Worm (Caenorhabditis elegans) whole organism, late embryonic: ENCODE data around the gene ugt-60.

Experiments used
- C08G9.2 ChIP-seq: sonication (generic microtip); optimal IDR thresholded peaks from 2 replicates; lab custom pipeline; 2016; ENCODE audit warnings: mild to moderate bottlenecking, missing genetic modification characterization, moderate library complexity, missing compliant biosample characterization
- F13H6.1 ChIP-seq: sonication (generic microtip); optimal IDR thresholded peaks from 2 replicates; lab custom pipeline; 2016; ENCODE audit warnings: missing genetic modification characterization, missing compliant biosample characterization
- K09A11.1 ChIP-seq: sonication (generic microtip); optimal IDR thresholded peaks from 2 replicates; lab custom pipeline; 2017; ENCODE audit warnings: antibody characterized with exemption, mild to moderate bottlenecking, missing genetic modification characterization, missing compliant biosample characterization; ENCODE audit not compliant: insufficient read depth
- T23F11.4 ChIP-seq: fragments of 200-800 bp; sonication (Bioruptor generic); optimal IDR thresholded peaks from 2 replicates; lab custom pipeline; 2018; ENCODE audit warnings: mild to moderate bottlenecking, missing genetic modification characterization, missing compliant biosample characterization
- ama-1 ChIP-seq: fragments of 150-350 bp; optimal IDR thresholded peaks from 2 replicates; lab custom pipeline; 2014
- ceh-14 ChIP-seq: sonication (generic microtip); optimal IDR thresholded peaks from 2 replicates; lab custom pipeline; 2016; ENCODE audit warnings: missing genotype, missing genetic modification characterization, missing compliant biosample characterization
- ceh-18 ChIP-seq: sonication (generic microtip); optimal IDR thresholded peaks from 2 replicates; lab custom pipeline; 2016; ENCODE audit warnings: missing genetic modification characterization, missing compliant biosample characterization
- ceh-19 ChIP-seq: fragments of 200-800 bp; sonication (Bioruptor generic); optimal IDR thresholded peaks from 2 replicates; lab custom pipeline; 2018; ENCODE audit warnings: mild to moderate bottlenecking, missing genetic modification characterization, missing compliant biosample characterization
- ceh-2 ChIP-seq: sonication (generic microtip); optimal IDR thresholded peaks from 2 replicates; lab custom pipeline; 2016; ENCODE audit warnings: missing genotype, missing genetic modification characterization, missing compliant biosample characterization
- ceh-30 ChIP-seq: fragments of 150-350 bp; optimal IDR thresholded peaks from 2 replicates; lab custom pipeline; 2014; ENCODE audit warnings: missing biosample characterization, missing genetic modification characterization
- ceh-48 ChIP-seq: sonication (generic microtip); optimal IDR thresholded peaks from 2 replicates; lab custom pipeline; 2016; ENCODE audit warnings: missing genetic modification characterization, inconsistent platforms, missing compliant biosample characterization
- ceh-6 ChIP-seq: fragments of 200-800 bp; sonication (Bioruptor generic); optimal IDR thresholded peaks from 2 replicates; lab custom pipeline; 2018; ENCODE audit warnings: mild to moderate bottlenecking, missing genetic modification characterization, missing compliant biosample characterization
- ceh-9 ChIP-seq: sonication (generic microtip); optimal IDR thresholded peaks from 2 replicates; lab custom pipeline; 2016; ENCODE audit warnings: mild to moderate bottlenecking, missing genetic modification characterization, inconsistent platforms, missing compliant biosample characterization
- che-1 ChIP-seq: sonication (generic microtip); optimal IDR thresholded peaks from 2 replicates; lab custom pipeline; 2016; ENCODE audit warnings: mild to moderate bottlenecking, missing genetic modification characterization, missing compliant biosample characterization
- dve-1 ChIP-seq: sonication (generic microtip); optimal IDR thresholded peaks from 2 replicates; lab custom pipeline; 2017; ENCODE audit warnings: antibody characterized with exemption, mild to moderate bottlenecking, missing genetic modification characterization, missing compliant biosample characterization
- elt-2 ChIP-seq: sonication (generic microtip); optimal IDR thresholded peaks from 2 replicates; lab custom pipeline; 2016; ENCODE audit warnings: missing genetic modification reagents, missing genetic modification characterization, missing compliant biosample characterization
- elt-4 ChIP-seq: sonication (generic microtip); optimal IDR thresholded peaks from 2 replicates; lab custom pipeline; 2016; ENCODE audit warnings: missing genetic modification characterization, missing compliant biosample characterization
- ets-4 ChIP-seq: sonication (generic microtip); optimal IDR thresholded peaks from 2 replicates; lab custom pipeline; 2016; ENCODE audit warnings: missing genetic modification characterization, missing compliant biosample characterization
- fkh-10 ChIP-seq: fragments of 150-350 bp; optimal IDR thresholded peaks from 2 replicates; lab custom pipeline; 2014; ENCODE audit warnings: missing biosample characterization, missing genetic modification reagents, missing genetic modification characterization
- hlh-15 ChIP-seq: sonication (generic microtip); optimal IDR thresholded peaks from 2 replicates; lab custom pipeline; 2016; ENCODE audit warnings: missing genetic modification characterization, missing compliant biosample characterization
- hlh-30 ChIP-seq: sonication (generic microtip); optimal IDR thresholded peaks from 2 replicates; lab custom pipeline; 2017; ENCODE audit warnings: antibody characterized with exemption, missing genetic modification characterization, missing compliant biosample characterization; ENCODE audit not compliant: insufficient read depth
- hlh-6 ChIP-seq: sonication (generic microtip); optimal IDR thresholded peaks from 2 replicates; lab custom pipeline; 2016; ENCODE audit warnings: missing genotype, missing genetic modification characterization, missing compliant biosample characterization
- hlh-8 ChIP-seq: sonication (generic microtip); optimal IDR thresholded peaks from 2 replicates; lab custom pipeline; 2016; ENCODE audit warnings: missing genotype, missing genetic modification characterization, missing compliant biosample characterization
- madf-2 ChIP-seq: sonication (generic microtip); optimal IDR thresholded peaks from 2 replicates; lab custom pipeline; 2017; ENCODE audit warnings: missing genetic modification characterization, missing compliant biosample characterization
- mec-3 ChIP-seq: sonication (generic microtip); optimal IDR thresholded peaks from 2 replicates; lab custom pipeline; 2016; ENCODE audit warnings: borderline replicate concordance, missing genetic modification characterization, missing compliant biosample characterization
- nhr-11 ChIP-seq: fragments of 150-350 bp; optimal IDR thresholded peaks from 2 replicates; lab custom pipeline; 2014; ENCODE audit warnings: missing biosample characterization, missing genetic modification characterization
- pag-3 ChIP-seq: sonication (generic microtip); optimal IDR thresholded peaks from 2 replicates; lab custom pipeline; 2016; ENCODE audit warnings: missing compliant biosample characterization, missing genetic modification characterization, borderline replicate concordance
- pat-9 ChIP-seq: fragments of 200-800 bp; sonication (Bioruptor generic); optimal IDR thresholded peaks from 2 replicates; lab custom pipeline; 2018; ENCODE audit warnings: mild to moderate bottlenecking, missing genetic modification characterization, moderate library complexity, missing compliant biosample characterization
- pax-1 ChIP-seq: fragments of 150-350 bp; optimal IDR thresholded peaks from 2 replicates; lab custom pipeline; 2014; ENCODE audit warnings: missing biosample characterization, missing genetic modification characterization
- pha-2 ChIP-seq: sonication (generic microtip); optimal IDR thresholded peaks from 2 replicates; lab custom pipeline; 2017; ENCODE audit warnings: mild to moderate bottlenecking, missing genetic modification characterization, missing compliant biosample characterization
- pha-4 ChIP-seq: fragments of 150-350 bp; optimal IDR thresholded peaks from 2 replicates; lab custom pipeline; 2018; ENCODE audit warnings: missing biosample characterization, missing genetic modification reagents, missing genetic modification characterization
- rnt-1 ChIP-seq: sonication (generic microtip); optimal IDR thresholded peaks from 2 replicates; lab custom pipeline; 2016; ENCODE audit warnings: missing genetic modification characterization, missing compliant biosample characterization
- sox-2 ChIP-seq: fragments of 200-800 bp; sonication (Bioruptor generic); IDR thresholded peaks from 2 replicates; pipeline ENCODE4 v1.3.6; 2022; ENCODE audit warnings: missing genetic modification reagents, missing genetic modification characterization, missing compliant biosample characterization
- syd-9 ChIP-seq: sonication (generic microtip); optimal IDR thresholded peaks from 2 replicates; lab custom pipeline; 2016; ENCODE audit warnings: mild to moderate bottlenecking, missing genetic modification characterization, moderate library complexity, missing compliant biosample characterization
- tbx-2 ChIP-seq: sonication (generic microtip); optimal IDR thresholded peaks from 2 replicates; lab custom pipeline; 2016; ENCODE audit warnings: missing genetic modification characterization, missing compliant biosample characterization
- ttx-3 ChIP-seq: sonication (generic microtip); optimal IDR thresholded peaks from 2 replicates; lab custom pipeline; 2016; ENCODE audit warnings: missing genetic modification reagents, missing genetic modification characterization, missing compliant biosample characterization
- unc-55 ChIP-seq: sonication (generic microtip); optimal IDR thresholded peaks from 2 replicates; lab custom pipeline; 2017; ENCODE audit warnings: missing biosample characterization, missing genetic modification reagents, missing genetic modification characterization
- ztf-16 ChIP-seq: sonication (generic microtip); optimal IDR thresholded peaks from 2 replicates; lab custom pipeline; 2017; ENCODE audit warnings: missing genetic modification characterization, missing compliant biosample characterization

Gene ugt-60

ce11 chrIII:9703747-9704605, 25.1 kb upstream of the ugt-60 start (continued):
- no peak for TF ChIP-seq pha-2 (tag; lab: Kevin White, UChicago)
- no peak for TF ChIP-seq K09A11.1
- TF ChIP-seq unc-55: peak; percentile 54
- no peak for TF ChIP-seq ceh-48 (tag; lab: Kevin White, UChicago)
- peak; percentile 55 for TF ChIP-seq syd-9 (tag; lab: Kevin White, UChicago)
- TF ChIP-seq ttx-3 (tag; lab: Kevin White, UChicago): no peak
- TF ChIP-seq nhr-11: no peak
- TF ChIP-seq hlh-30 (tag; lab: Kevin White, UChicago): no peak
- no peak for TF ChIP-seq elt-4 (tag; lab: Kevin White, UChicago)
- TF ChIP-seq ama-1: no peak
- no peak for TF ChIP-seq C08G9.2 (tag; lab: Kevin White, UChicago)
- no peak for TF ChIP-seq ets-4 (tag; lab: Kevin White, UChicago)
- TF ChIP-seq ceh-19 (GFP tag; lab: Kevin White, UChicago): peak; percentile 34
- TF ChIP-seq ceh-18 (tag; lab: Kevin White, UChicago): peak; percentile 72
- TF ChIP-seq mec-3 (tag; lab: Kevin White, UChicago): peak; percentile 38
- TF ChIP-seq ceh-9 (tag; lab: Kevin White, UChicago): no peak
- TF ChIP-seq pax-1 (tag; lab: Kevin White, UChicago): no peak
- TF ChIP-seq ceh-2 (tag; lab: Kevin White, UChicago): peak; percentile 31
- no peak for TF ChIP-seq pag-3 (tag; lab: Kevin White, UChicago)
- TF ChIP-seq dve-1: no peak
- TF ChIP-seq tbx-2: peak; percentile 65
- TF ChIP-seq T23F11.4 (GFP tag; lab: Kevin White, UChicago): no peak
- peak; percentile 38 for TF ChIP-seq rnt-1 (tag; lab: Kevin White, UChicago)
- TF ChIP-seq pat-9 (tag; lab: Kevin White, UChicago): no peak
- no peak for TF ChIP-seq ztf-16
- TF ChIP-seq pha-4 (tag; lab: Kevin White, UChicago): no peak
- TF ChIP-seq hlh-6: no peak
- TF ChIP-seq ceh-30: no peak
- no peak for TF ChIP-seq che-1

ce11 chrIII:9702665-9703252, 23.9 kb upstream of the ugt-60 start:
- TF ChIP-seq elt-2 (tag; lab: Kevin White, UChicago) (no peak), T23F11.4 (GFP tag; lab: Kevin White, UChicago) (no peak), ceh-14 (peak; percentile 12), tbx-2 (peak; percentile 40)

ce11 chrIII:9701798-9702197, 22.9 kb upstream of the ugt-60 start:
- TF ChIP-seq pha-2 (tag; lab: Kevin White, UChicago) (no peak), elt-2 (tag; lab: Kevin White, UChicago) (no peak), hlh-15 (tag; lab: Kevin White, UChicago) (no peak), ama-1 (no peak), ceh-6 (GFP tag; lab: Kevin White, UChicago) (no peak), hlh-8 (tag; lab: Kevin White, UChicago) (no peak), madf-2 (no peak), F13H6.1 (no peak), syd-9 (tag; lab: Kevin White, UChicago) (no peak), ceh-30 (no peak), sox-2 (no peak), unc-55 (no peak), fkh-10 (GFP tag; lab: Kevin White, UChicago) (no peak)
